Fruit fly (Drosophila melanogaster) whole organism, embryonic: ENCODE results near the gene f-cup.

Source experiments
- Bgb ChIP-seq: fragments of 200-800 bp; sonication (Bioruptor generic); IDR thresholded peaks from 2 replicates; pipeline ENCODE4 v1.3.6; 2022; ENCODE audit warnings: missing biosample characterization, missing genetic modification characterization; ENCODE audit not compliant: partially characterized antibody
- CG10366 ChIP-seq: fragments of 200-800 bp; sonication (Bioruptor generic); IDR thresholded peaks from 2 replicates; pipeline ENCODE4 v1.3.6; 2022; ENCODE audit warnings: missing biosample characterization, missing genetic modification characterization
- CG10543 ChIP-seq: fragments of 200-800 bp; sonication (Bioruptor generic); optimal IDR thresholded peaks from 3 replicates; lab custom pipeline; 2017; ENCODE audit warnings: missing biosample characterization, mild to moderate bottlenecking, missing genetic modification characterization, moderate library complexity
- CG11398 ChIP-seq: fragments of 200-800 bp; sonication (Bioruptor generic); optimal IDR thresholded peaks from 2 replicates; lab custom pipeline; 2016; ENCODE audit warnings: missing biosample characterization, missing genetic modification characterization
- CG11695 ChIP-seq: fragments of 200-800 bp; sonication (Bioruptor generic); IDR thresholded peaks from 3 replicates; pipeline ENCODE4 v1.3.6; 2022; ENCODE audit warnings: missing biosample characterization, missing genetic modification characterization
- CG14667 ChIP-seq: fragments of 200-800 bp; sonication (Bioruptor generic); IDR thresholded peaks from 2 replicates; pipeline ENCODE4 v1.3.6; 2022; ENCODE audit warnings: missing biosample characterization, missing genetic modification characterization
- CG14965 ChIP-seq: fragments of 200-800 bp; sonication (Bioruptor generic); optimal IDR thresholded peaks from 2 replicates; lab custom pipeline; 2016; ENCODE audit warnings: missing biosample characterization, missing genetic modification characterization, borderline replicate concordance
- CG15479 ChIP-seq: fragments of 200-800 bp; sonication (Bioruptor generic); optimal IDR thresholded peaks from 3 replicates; lab custom pipeline; 2019; ENCODE audit warnings: missing biosample characterization, mild to moderate bottlenecking, missing genetic modification characterization, moderate library complexity
- CG1792 ChIP-seq: fragments of 200-800 bp; sonication (Bioruptor generic); optimal IDR thresholded peaks from 2 replicates; lab custom pipeline; 2016; ENCODE audit warnings: missing biosample characterization, missing genetic modification characterization
- CG18011 ChIP-seq: fragments of 200-800 bp; sonication (Bioruptor generic); optimal IDR thresholded peaks from 2 replicates; lab custom pipeline; 2017; ENCODE audit warnings: missing biosample characterization, missing genetic modification characterization, mild to moderate bottlenecking, moderate library complexity, missing genotype
- CG1832 ChIP-seq: fragments of 200-800 bp; sonication (Bioruptor generic); optimal IDR thresholded peaks from 2 replicates; lab custom pipeline; 2017; ENCODE audit warnings: missing biosample characterization, mild to moderate bottlenecking, missing genetic modification characterization, inconsistent platforms
- CG18476 ChIP-seq: fragments of 200-800 bp; sonication (Bioruptor generic); optimal IDR thresholded peaks from 2 replicates; lab custom pipeline; 2016; ENCODE audit warnings: missing biosample characterization, mild to moderate bottlenecking, missing genetic modification characterization
- CG18764 ChIP-seq: fragments of 200-800 bp; sonication (Bioruptor generic); optimal IDR thresholded peaks from 3 replicates; lab custom pipeline; 2016; ENCODE audit warnings: missing biosample characterization, missing genetic modification characterization
- CG30431 ChIP-seq: fragments of 200-800 bp; sonication (Bioruptor generic); optimal IDR thresholded peaks from 2 replicates; lab custom pipeline; 2017; ENCODE audit warnings: missing biosample characterization, missing genetic modification characterization
- CG31224 ChIP-seq: fragments of 200-800 bp; sonication (Bioruptor generic); IDR thresholded peaks from 2 replicates; pipeline ENCODE4 v1.3.6; 2022; ENCODE audit warnings: missing biosample characterization, missing genetic modification characterization
- CG34376 ChIP-seq: fragments of 200-800 bp; sonication (Bioruptor generic); optimal IDR thresholded peaks from 2 replicates; lab custom pipeline; 2018; ENCODE audit warnings: missing biosample characterization, mild to moderate bottlenecking, missing genetic modification characterization
- CG34422 ChIP-seq: fragments of 200-800 bp; sonication (Bioruptor generic); IDR thresholded peaks from 3 replicates; pipeline ENCODE4 v1.3.6; 2022; ENCODE audit warnings: missing biosample characterization, missing genetic modification characterization
- CG3995 ChIP-seq: fragments of 200-800 bp; sonication (Bioruptor generic); optimal IDR thresholded peaks from 3 replicates; lab custom pipeline; 2016; ENCODE audit warnings: missing biosample characterization, missing genetic modification characterization
- CG5180 ChIP-seq: fragments of 200-800 bp; sonication (Bioruptor generic); optimal IDR thresholded peaks from 3 replicates; lab custom pipeline; 2017; ENCODE audit warnings: missing biosample characterization, missing genetic modification characterization, mild to moderate bottlenecking, moderate library complexity, missing genetic modification reagents
- CG8924 ChIP-seq: fragments of 200-800 bp; optimal IDR thresholded peaks from 3 replicates; lab custom pipeline; 2019; ENCODE audit warnings: missing biosample characterization, mild to moderate bottlenecking, missing genetic modification characterization, moderate library complexity
- CG9817 ChIP-seq: fragments of 200-800 bp; sonication (Bioruptor generic); optimal IDR thresholded peaks from 2 replicates; lab custom pipeline; 2018; ENCODE audit warnings: missing biosample characterization, mild to moderate bottlenecking, missing genetic modification characterization, moderate library complexity
- Drgx ChIP-seq: fragments of 200-800 bp; sonication (Bioruptor generic); IDR thresholded peaks from 2 replicates; pipeline ENCODE4 v1.3.6; 2022; ENCODE audit warnings: missing biosample characterization, missing genetic modification characterization
- Elba2 ChIP-seq: fragments of 200-800 bp; sonication (Bioruptor generic); optimal IDR thresholded peaks from 3 replicates; lab custom pipeline; 2016; ENCODE audit warnings: missing biosample characterization, missing genetic modification characterization
- Ets65A ChIP-seq: fragments of 200-800 bp; sonication (Bioruptor generic); peaks from one replicate; lab custom pipeline; 2016; ENCODE audit warnings: missing biosample characterization, missing genetic modification characterization
- Hsf ChIP-seq: fragments of 200-800 bp; sonication (Bioruptor generic); optimal IDR thresholded peaks from 3 replicates; lab custom pipeline; 2016; ENCODE audit warnings: missing biosample characterization, missing genetic modification characterization
- MBD-R2 ChIP-seq: fragments of 200-800 bp; sonication (Bioruptor generic); IDR thresholded peaks from 2 replicates; pipeline ENCODE4 v1.3.6; 2022; ENCODE audit warnings: missing biosample characterization, missing genetic modification characterization
- Nf-YB ChIP-seq: fragments of 200-800 bp; sonication (Bioruptor generic); optimal IDR thresholded peaks from 3 replicates; lab custom pipeline; 2019; ENCODE audit warnings: missing biosample characterization, mild to moderate bottlenecking, missing genetic modification characterization, moderate library complexity
- Oaz ChIP-seq: fragments of 200-800 bp; sonication (Bioruptor generic); IDR thresholded peaks from 2 replicates; pipeline ENCODE4 v1.3.6; 2022; ENCODE audit warnings: missing biosample characterization, missing genetic modification characterization
- Opbp ChIP-seq: fragments of 200-800 bp; sonication (Bioruptor generic); IDR thresholded peaks from 3 replicates; pipeline ENCODE4 v1.3.6; 2022; ENCODE audit warnings: missing biosample characterization, missing genetic modification characterization; ENCODE audit not compliant: partially characterized antibody
- Optix ChIP-seq: fragments of 200-800 bp; sonication (Bioruptor generic); IDR thresholded peaks from 3 replicates; pipeline ENCODE4 v1.3.6; 2022; ENCODE audit warnings: missing biosample characterization, missing genetic modification characterization
- Sin3A ChIP-seq: fragments of >200 bp; optimal IDR thresholded peaks from 2 replicates; lab custom pipeline; 2018
- Taf1 ChIP-seq: fragments of 200-800 bp; sonication (Bioruptor generic); IDR thresholded peaks from 2 replicates; pipeline ENCODE4 v1.3.6; 2022; ENCODE audit warnings: missing biosample characterization, missing genetic modification characterization
- Trl ChIP-seq, 3 experiments: fragments of >200 bp in 2 of 3; fragments of 200-800 bp in 1 of 3; sonication (Bioruptor generic) in 1 of 3; optimal IDR thresholded peaks; 2 replicates in 1 of 3; 3 replicates in 2 of 3; lab custom pipeline; 2016 to 2017; ENCODE audit warnings: missing biosample characterization in 1 of 3, missing genetic modification characterization in 1 of 3
- Xrp1 ChIP-seq: fragments of 200-800 bp; sonication (Bioruptor generic); IDR thresholded peaks from 2 replicates; pipeline ENCODE4 v1.3.6; 2022; ENCODE audit warnings: missing biosample characterization, missing genetic modification characterization
- cg ChIP-seq: fragments of 200-800 bp; sonication (Bioruptor generic); optimal IDR thresholded peaks from 3 replicates; lab custom pipeline; 2019; ENCODE audit warnings: missing biosample characterization, mild to moderate bottlenecking, missing genetic modification characterization, moderate library complexity
- crol ChIP-seq: fragments of 200-800 bp; sonication (Bioruptor generic); IDR thresholded peaks from 2 replicates; pipeline ENCODE4 v1.3.6; 2022; ENCODE audit warnings: missing biosample characterization, missing genetic modification characterization
- grn ChIP-seq: fragments of 200-800 bp; sonication (Bioruptor generic); optimal IDR thresholded peaks from 3 replicates; lab custom pipeline; 2017; ENCODE audit warnings: missing biosample characterization, missing genetic modification characterization
- kni ChIP-seq: fragments of 200-800 bp; sonication (Bioruptor generic); optimal IDR thresholded peaks from 3 replicates; lab custom pipeline; 2017; ENCODE audit warnings: mild to moderate bottlenecking, missing biosample characterization, missing genetic modification reagents, missing genetic modification characterization
- lov ChIP-seq, 2 experiments: fragments of 200-800 bp in 1 of 2; fragments of >200 bp in 1 of 2; sonication (Bioruptor generic) in 1 of 2; IDR thresholded peaks in 1 of 2; optimal IDR thresholded peaks in 1 of 2; 2 replicates in 1 of 2; 3 replicates in 1 of 2; pipeline versions ENCODE4 v1.3.6 to Lab custom; 2017 to 2022; ENCODE audit warnings: missing biosample characterization in 1 of 2, missing genetic modification characterization in 1 of 2
- nerfin-2 ChIP-seq: fragments of 200-800 bp; sonication (Bioruptor generic); IDR thresholded peaks from 2 replicates; pipeline ENCODE4 v1.3.6; 2022; ENCODE audit warnings: missing biosample characterization, missing genetic modification characterization; ENCODE audit not compliant: partially characterized antibody
- onecut ChIP-seq: fragments of 200-800 bp; sonication (Bioruptor generic); IDR thresholded peaks from 2 replicates; pipeline ENCODE4 v1.3.6; 2022; ENCODE audit warnings: missing biosample characterization, missing genetic modification characterization
- p53 ChIP-seq: fragments of 200-800 bp; sonication (Bioruptor generic); optimal IDR thresholded peaks from 2 replicates; lab custom pipeline; 2016; ENCODE audit warnings: missing biosample characterization, missing genetic modification characterization
- pan ChIP-seq, 4 experiments: fragments of >200 bp in 3 of 4; fragments of 200-800 bp in 1 of 4; sonication (Bioruptor generic) in 1 of 4; optimal IDR thresholded peaks in 3 of 4; IDR thresholded peaks in 1 of 4; 2 replicates each; pipeline versions ENCODE4 v1.3.6 to Lab custom; 2017 to 2022; ENCODE audit warnings: missing biosample characterization in 2 of 4, missing genetic modification characterization in 2 of 4, mixed read lengths in 1 of 4
- pho ChIP-seq: fragments of 200-800 bp; sonication (Bioruptor generic); optimal IDR thresholded peaks from 2 replicates; lab custom pipeline; 2016; ENCODE audit warnings: missing biosample characterization, missing genetic modification characterization
- sqz ChIP-seq: fragments of 200-800 bp; sonication (Bioruptor generic); optimal IDR thresholded peaks from 3 replicates; lab custom pipeline; 2018; ENCODE audit warnings: missing biosample characterization, mild to moderate bottlenecking, missing genetic modification characterization
- sr ChIP-seq: fragments of 200-800 bp; sonication (Bioruptor generic); IDR thresholded peaks from 3 replicates; pipeline ENCODE4 v1.3.6; 2022; ENCODE audit warnings: missing biosample characterization, missing genetic modification characterization
- tx ChIP-seq: fragments of 200-800 bp; sonication (Bioruptor generic); optimal IDR thresholded peaks from 2 replicates; lab custom pipeline; 2016; ENCODE audit warnings: missing biosample characterization, missing genetic modification characterization
- vvl ChIP-seq: fragments of 200-800 bp; sonication (Bioruptor generic); IDR thresholded peaks from 2 replicates; pipeline ENCODE4 v1.3.6; 2022; ENCODE audit warnings: missing biosample characterization, missing genetic modification characterization

Gene f-cup

DNA sequence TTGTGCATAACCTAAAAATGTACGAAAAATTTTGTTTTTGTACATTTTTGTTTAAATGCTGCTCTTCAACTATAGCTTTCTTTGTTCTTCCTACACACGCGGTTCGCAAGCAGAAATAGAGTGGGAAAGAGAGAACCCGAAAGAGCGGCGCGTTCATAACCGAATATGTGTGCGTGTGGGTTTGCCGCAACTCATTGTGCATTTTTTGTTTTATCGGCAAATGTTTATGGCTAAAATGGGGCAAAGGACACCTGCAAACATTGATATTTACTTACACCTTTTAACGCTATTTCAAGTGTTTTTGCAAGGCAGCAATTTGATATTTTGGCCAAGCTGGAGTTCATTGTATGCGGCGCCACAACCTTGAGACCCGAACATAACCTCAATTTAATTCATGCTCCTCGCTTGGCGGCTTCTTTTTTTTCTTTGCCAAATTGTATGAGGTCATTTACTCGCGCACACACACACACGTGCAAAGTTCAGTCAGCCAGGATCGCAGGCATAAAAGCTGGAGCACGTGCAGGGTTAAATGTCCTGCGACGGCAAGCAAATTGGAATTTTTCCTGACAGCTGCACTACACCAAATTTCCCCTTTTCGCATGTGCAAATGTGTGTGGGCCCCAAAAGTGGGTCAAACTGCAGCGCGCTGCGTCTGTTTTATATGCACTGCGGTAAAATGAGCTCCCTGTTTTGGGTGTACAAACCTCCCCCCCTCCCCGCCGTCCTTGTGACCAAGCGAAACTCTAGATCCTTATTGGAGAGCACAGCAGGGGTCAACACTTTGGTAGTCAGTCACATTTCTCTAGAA lies 52.7 kb downstream of the f-cup start (continued):
- no peak for TF ChIP-seq onecut (GFP tag; lab: Robert Waterston, UW)
- no peak for TF ChIP-seq CG10543
- TF ChIP-seq CG15479 (GFP tag; lab: Kevin White, UChicago), result peak; percentile 24
- no peak for TF ChIP-seq CG11398
- no peak for TF ChIP-seq CG1832 (GFP tag; lab: Kevin White, UChicago)
- no peak for TF ChIP-seq CG30431
- no peak for TF ChIP-seq CG9817 (tag; lab: Kevin White, UChicago)
- peak; percentile 45 for TF ChIP-seq Elba2
- TF ChIP-seq Nf-YB (GFP tag; lab: Kevin White, UChicago), result no peak
- no peak for TF ChIP-seq CG10366 (GFP tag; lab: Robert Waterston, UW)
- TF ChIP-seq sqz (GFP tag; lab: Kevin White, UChicago), result peak; percentile 8
- TF ChIP-seq Sin3A (lab: Kevin White, UChicago), result peak; percentile 14
- no peak for TF ChIP-seq Optix
- peak; percentile 34 for TF ChIP-seq kni
- TF ChIP-seq Ets65A (GFP tag; lab: Kevin White, UChicago), result no peak
- TF ChIP-seq CG11695 (GFP tag; lab: Robert Waterston, UW), result 0 out of 3 replicates have a peak, but pooled peaks have one; percentile 7
- peak; percentile 65 for TF ChIP-seq cg (GFP tag; lab: Kevin White, UChicago)
- no peak for TF ChIP-seq CG3995 (GFP tag; lab: Kevin White, UChicago)
- no peak for TF ChIP-seq Hsf (GFP tag; lab: Kevin White, UChicago)
- no peak for TF ChIP-seq CG18764 (GFP tag; lab: Kevin White, UChicago)
- no peak for TF ChIP-seq sr (GFP tag; lab: Robert Waterston, UW)
- TF ChIP-seq CG31224 (GFP tag; lab: Robert Waterston, UW), result no peak
- TF ChIP-seq p53, result no peak
- no peak for TF ChIP-seq Opbp (GFP tag; lab: Robert Waterston, UW)
- TF ChIP-seq nerfin-2 (GFP tag; lab: Robert Waterston, UW), result 0 out of 2 replicates have a peak, but pooled peaks have one; percentile 14
- TF ChIP-seq vvl, result no peak
- TF ChIP-seq CG34422 (GFP tag; lab: Robert Waterston, UW), result peak; percentile 62; the same call in 2 of the 3 replicates
- no peak for TF ChIP-seq CG34376 (GFP tag; lab: Kevin White, UChicago)
- TF ChIP-seq Bgb (GFP tag; lab: Robert Waterston, UW), result no peak
- TF ChIP-seq Trl (optimal IDR thresholded peaks at IDR 0.05; lab: Kevin White, UChicago), result peak; percentile 46 to 71
- TF ChIP-seq Trl (GFP tag; optimal IDR thresholded peaks at IDR 0.05; lab: Kevin White, UChicago), result no peak
- TF ChIP-seq MBD-R2, result peak; percentile 29; the same call in 1 of the 2 replicates
- TF ChIP-seq CG14667 (GFP tag; lab: Robert Waterston, UW), result no peak
- TF ChIP-seq Taf1 (GFP tag; lab: Robert Waterston, UW), result no peak
- TF ChIP-seq grn (GFP tag; lab: Kevin White, UChicago), result no peak
- no peak for TF ChIP-seq CG18476 (GFP tag; lab: Kevin White, UChicago)
- TF ChIP-seq Xrp1 (GFP tag; lab: Robert Waterston, UW), result no peak
- TF ChIP-seq CG1792 (GFP tag; lab: Kevin White, UChicago), result no peak
- no peak for TF ChIP-seq Oaz (GFP tag; lab: Robert Waterston, UW)
- no peak for TF ChIP-seq CG5180 (GFP tag; lab: Kevin White, UChicago)
- no peak for TF ChIP-seq CG18011 (GFP tag; lab: Kevin White, UChicago)
- no peak for TF ChIP-seq tx (GFP tag; lab: Kevin White, UChicago)
- TF ChIP-seq CG8924 (tag; lab: Kevin White, UChicago), result no peak
- TF ChIP-seq CG14965, result no peak
- peak; percentile 61 for TF ChIP-seq crol (GFP tag; lab: Robert Waterston, UW)
- TF ChIP-seq pan (optimal IDR thresholded peaks at IDR 0.05; lab: Kevin White, UChicago), result no peak
- TF ChIP-seq pan (GFP tag; optimal IDR thresholded peaks at IDR 0.05 in 1 of 2, IDR thresholded peaks at IDR 0.05 in 1 of 2), result no peak
- no peak for TF ChIP-seq lov (optimal IDR thresholded peaks at IDR 0.05; lab: Kevin White, UChicago)
- no peak for TF ChIP-seq lov (GFP tag; IDR thresholded peaks at IDR 0.05; lab: Robert Waterston, UW)
- no peak for TF ChIP-seq pho (GFP tag; lab: Kevin White, UChicago)
- no peak for TF ChIP-seq Drgx (GFP tag; lab: Robert Waterston, UW)
